Worm (Caenorhabditis elegans) whole organism, L1 larva: ENCODE measurements around the gene K11E4.6.

ENCODE experiments used
- C16A3.4 ChIP-seq: fragments of 150-350 bp; optimal IDR thresholded peaks from 2 replicates; lab custom pipeline; 2014; ENCODE audit warnings: missing biosample characterization, missing genetic modification characterization
- C34B4.2 ChIP-seq: sonication (generic microtip); optimal IDR thresholded peaks from 2 replicates; lab custom pipeline; 2017; ENCODE audit warnings: mild to moderate bottlenecking, missing genetic modification characterization, missing compliant biosample characterization
- aha-1 ChIP-seq: fragments of 150-350 bp; optimal IDR thresholded peaks from 2 replicates; lab custom pipeline; 2014; ENCODE audit warnings: missing biosample characterization, missing genetic modification characterization
- ama-1 ChIP-seq: fragments of 150-350 bp; optimal IDR thresholded peaks from 2 replicates; lab custom pipeline; 2014
- blmp-1 ChIP-seq: fragments of 150-350 bp; optimal IDR thresholded peaks from 2 replicates; lab custom pipeline; 2014; ENCODE audit warnings: missing biosample characterization, missing genetic modification characterization
- ceh-63 ChIP-seq: fragments of 200-800 bp; sonication (Bioruptor generic); optimal IDR thresholded peaks from 2 replicates; lab custom pipeline; 2018; ENCODE audit warnings: mild to moderate bottlenecking, missing genetic modification characterization, missing compliant biosample characterization
- ceh-8 ChIP-seq: fragments of 200-800 bp; sonication (Bioruptor generic); optimal IDR thresholded peaks from 2 replicates; lab custom pipeline; 2018; ENCODE audit warnings: mild to moderate bottlenecking, missing genetic modification characterization, moderate library complexity, missing compliant biosample characterization
- ces-1 ChIP-seq: fragments of 150-350 bp; optimal IDR thresholded peaks from 2 replicates; lab custom pipeline; 2014; ENCODE audit warnings: missing biosample characterization, missing genetic modification reagents, missing genetic modification characterization
- efl-1 ChIP-seq, 4 experiments: fragments of 150-350 bp; optimal IDR thresholded peaks in 3 of 4; peaks in 1 of 4; 1 replicate in 1 of 4; 2 replicates in 3 of 4; lab custom pipeline; 2014; ENCODE audit warnings: missing biosample characterization in 2 of 4, missing genetic modification characterization in 2 of 4, missing genetic modification reagents in 2 of 4
- efl-3 ChIP-seq: fragments of 200-800 bp; sonication (Bioruptor generic); optimal IDR thresholded peaks from 2 replicates; lab custom pipeline; 2018; ENCODE audit warnings: mild to moderate bottlenecking, missing genetic modification characterization, missing compliant biosample characterization
- egl-13 ChIP-seq: sonication (generic microtip); optimal IDR thresholded peaks from 2 replicates; lab custom pipeline; 2016; ENCODE audit warnings: missing genotype, missing genetic modification reagents, missing genetic modification characterization, missing compliant biosample characterization
- elt-2 ChIP-seq: sonication (generic microtip); optimal IDR thresholded peaks from 2 replicates; lab custom pipeline; 2016; ENCODE audit warnings: missing genetic modification characterization, mild to moderate bottlenecking, inconsistent platforms, missing compliant biosample characterization, missing genetic modification reagents
- ets-5 ChIP-seq: fragments of 200-800 bp; sonication (Bioruptor generic); IDR thresholded peaks from 2 replicates; pipeline ENCODE4 v1.3.6; 2022; ENCODE audit warnings: missing genetic modification characterization, missing compliant biosample characterization
- fkh-8 ChIP-seq: sonication (generic microtip); optimal IDR thresholded peaks from 2 replicates; lab custom pipeline; 2016; ENCODE audit warnings: mild to moderate bottlenecking, missing genetic modification characterization, missing compliant biosample characterization
- fos-1 ChIP-seq: fragments of 150-350 bp; optimal IDR thresholded peaks from 2 replicates; lab custom pipeline; 2014; ENCODE audit warnings: missing biosample characterization, missing genetic modification characterization
- grh-1 ChIP-seq: fragments of 200-800 bp; sonication (Bioruptor generic); IDR thresholded peaks from 2 replicates; pipeline ENCODE4 v1.3.6; 2022; ENCODE audit warnings: missing genetic modification reagents, missing genetic modification characterization, missing compliant biosample characterization
- hlh-4 ChIP-seq: sonication (generic microtip); optimal IDR thresholded peaks from 2 replicates; lab custom pipeline; 2016; ENCODE audit warnings: mild to moderate bottlenecking, missing genetic modification characterization, missing compliant biosample characterization
- irx-1 ChIP-seq: sonication (generic microtip); optimal IDR thresholded peaks from 2 replicates; lab custom pipeline; 2016; ENCODE audit warnings: missing genetic modification characterization, missing compliant biosample characterization
- jun-1 ChIP-seq: fragments of 150-350 bp; optimal IDR thresholded peaks from 2 replicates; lab custom pipeline; 2014; ENCODE audit warnings: missing biosample characterization, missing genetic modification reagents, missing genetic modification characterization
- lin-13 ChIP-seq: fragments of 150-350 bp; optimal IDR thresholded peaks from 2 replicates; lab custom pipeline; 2014; ENCODE audit warnings: missing biosample characterization, missing genetic modification reagents, missing genetic modification characterization
- lin-15B ChIP-seq: fragments of 150-350 bp; sonication (generic microtip); optimal IDR thresholded peaks from 3 replicates; lab custom pipeline; 2014; ENCODE audit warnings: missing biosample characterization, missing genetic modification characterization
- lin-35 ChIP-seq, 2 experiments: fragments of 150-350 bp; optimal IDR thresholded peaks; 2 replicates each; lab custom pipeline; 2014; ENCODE audit warnings: missing biosample characterization in 2 of 2, missing genetic modification characterization in 2 of 2, missing genetic modification reagents in 2 of 2
- mdl-1 ChIP-seq, 2 experiments: fragments of 150-350 bp; optimal IDR thresholded peaks; 2 replicates each; lab custom pipeline; 2014 to 2017; ENCODE audit warnings: missing biosample characterization in 2 of 2, missing genetic modification characterization in 2 of 2, inconsistent platforms in 1 of 2
- nhr-12 ChIP-seq: sonication (generic microtip); optimal IDR thresholded peaks from 2 replicates; lab custom pipeline; 2017; ENCODE audit warnings: missing biosample characterization, missing genetic modification characterization
- nhr-19 ChIP-seq: fragments of 200-800 bp; sonication (Bioruptor generic); conservative IDR thresholded peaks from 2 replicates; pipeline ENCODE4 v1.3.6; 2022; ENCODE audit warnings: missing genetic modification characterization, missing compliant biosample characterization
- nhr-237 ChIP-seq: fragments of 150-350 bp; optimal IDR thresholded peaks from 2 replicates; lab custom pipeline; 2014; ENCODE audit warnings: missing biosample characterization, missing genetic modification characterization
- nhr-28 ChIP-seq: fragments of 150-350 bp; optimal IDR thresholded peaks from 2 replicates; lab custom pipeline; 2014; ENCODE audit warnings: missing biosample characterization, missing genetic modification characterization
- nhr-76 ChIP-seq: sonication (generic microtip); optimal IDR thresholded peaks from 2 replicates; lab custom pipeline; 2017; ENCODE audit warnings: missing biosample characterization, missing genetic modification characterization
- nhr-77 ChIP-seq: fragments of 150-350 bp; optimal IDR thresholded peaks from 2 replicates; lab custom pipeline; 2014; ENCODE audit warnings: missing biosample characterization, missing genetic modification characterization
- nhr-84 ChIP-seq: sonication (generic microtip); optimal IDR thresholded peaks from 2 replicates; lab custom pipeline; 2017; ENCODE audit warnings: missing biosample characterization, missing genetic modification characterization
- nhr-90 ChIP-seq: sonication (generic microtip); optimal IDR thresholded peaks from 2 replicates; lab custom pipeline; 2016; ENCODE audit warnings: mild to moderate bottlenecking, missing genetic modification characterization, missing compliant biosample characterization; ENCODE audit not compliant: poor library complexity
- pag-3 ChIP-seq: sonication (generic microtip); optimal IDR thresholded peaks from 2 replicates; lab custom pipeline; 2017; ENCODE audit warnings: missing genetic modification characterization, mild to moderate bottlenecking, missing compliant biosample characterization, antibody characterized with exemption, borderline replicate concordance; ENCODE audit not compliant: insufficient read depth
- pax-3 ChIP-seq: fragments of 200-800 bp; sonication (Bioruptor generic); optimal IDR thresholded peaks from 2 replicates; lab custom pipeline; 2018; ENCODE audit warnings: mild to moderate bottlenecking, missing genetic modification characterization, moderate library complexity, missing compliant biosample characterization
- rnt-1 ChIP-seq: sonication (generic microtip); optimal IDR thresholded peaks from 2 replicates; lab custom pipeline; 2016; ENCODE audit warnings: mild to moderate bottlenecking, missing genetic modification characterization, moderate library complexity, missing compliant biosample characterization
- sptf-1 ChIP-seq: fragments of 150-350 bp; optimal IDR thresholded peaks from 2 replicates; lab custom pipeline; 2014; ENCODE audit warnings: missing biosample characterization, missing genetic modification characterization
- sup-37 ChIP-seq: fragments of 200-800 bp; sonication (Bioruptor generic); optimal IDR thresholded peaks from 2 replicates; lab custom pipeline; 2018; ENCODE audit warnings: mild to moderate bottlenecking, missing genetic modification characterization, missing compliant biosample characterization
- swsn-7 ChIP-seq: sonication (generic microtip); optimal IDR thresholded peaks from 2 replicates; lab custom pipeline; 2016; ENCODE audit warnings: missing genetic modification characterization, missing compliant biosample characterization
- tlp-1 ChIP-seq: fragments of 150-350 bp; optimal IDR thresholded peaks from 2 replicates; lab custom pipeline; 2014; ENCODE audit warnings: missing biosample characterization, missing genetic modification characterization
- unc-62 ChIP-seq: fragments of 150-350 bp; optimal IDR thresholded peaks from 2 replicates; lab custom pipeline; 2014; ENCODE audit warnings: missing biosample characterization, missing genetic modification reagents, missing genetic modification characterization
- unc-86 ChIP-seq: sonication (generic microtip); optimal IDR thresholded peaks from 2 replicates; lab custom pipeline; 2016; ENCODE audit warnings: missing genetic modification characterization, missing compliant biosample characterization
- unc-98 ChIP-seq: fragments of 200-800 bp; sonication (Bioruptor generic); IDR thresholded peaks from 2 replicates; pipeline ENCODE4 v1.3.6; 2022; ENCODE audit warnings: missing genetic modification characterization, missing compliant biosample characterization
- xbp-1 ChIP-seq: sonication (generic microtip); optimal IDR thresholded peaks from 2 replicates; lab custom pipeline; 2016; ENCODE audit warnings: missing genetic modification characterization, missing compliant biosample characterization
- zag-1 ChIP-seq: fragments of 150-350 bp; optimal IDR thresholded peaks from 2 replicates; lab custom pipeline; 2014; ENCODE audit warnings: missing biosample characterization, missing genetic modification characterization
- zip-4 ChIP-seq: fragments of 200-800 bp; sonication (Bioruptor generic); optimal IDR thresholded peaks from 2 replicates; lab custom pipeline; 2018; ENCODE audit warnings: mild to moderate bottlenecking, missing genetic modification characterization, moderate library complexity, missing compliant biosample characterization
- ztf-11 ChIP-seq, 2 experiments: sonication (generic microtip); optimal IDR thresholded peaks; 2 replicates each; lab custom pipeline; 2016 to 2017; ENCODE audit warnings: missing genetic modification characterization in 2 of 2, missing biosample characterization in 1 of 2, missing compliant biosample characterization in 1 of 2

The K11E4.6 gene

ce11 chrX:13675444-13675843 is 49.0 kb upstream of the K11E4.6 start (continued):
- TF ChIP-seq ceh-8 (GFP tag; lab: Kevin White, UChicago): no peak
- no peak for TF ChIP-seq unc-62 (GFP tag; lab: Kevin White, UChicago)
- no peak for TF ChIP-seq xbp-1 (tag; lab: Kevin White, UChicago)
- no peak for TF ChIP-seq zip-4 (GFP tag; lab: Kevin White, UChicago)
- TF ChIP-seq lin-13 (GFP tag; lab: Kevin White, UChicago): no peak

- peak; percentile 21 for TF ChIP-seq blmp-1 (tag; lab: Kevin White, UChicago)
- TF ChIP-seq efl-3 (GFP tag; lab: Kevin White, UChicago): no peak
Measured at ce11 chrX:13676892-13677291, 47.6 kb upstream of the K11E4.6 start, which contains the start of gene gck-4. TSS of gene gck-4 (plus strand) at chrX:13677192.

- no peak for TF ChIP-seq nhr-28 (tag; lab: Kevin White, UChicago)
- no peak for TF ChIP-seq nhr-19 (GFP tag; lab: Robert Waterston, UW)
- no peak for TF ChIP-seq sptf-1 (tag; lab: Kevin White, UChicago)
- TF ChIP-seq efl-1 (optimal IDR thresholded peaks at IDR 0.05; lab: Kevin White, UChicago): no peak
- no peak for TF ChIP-seq efl-1 (GFP tag; optimal IDR thresholded peaks at IDR 0.05 in 1 of 2; lab: Kevin White, UChicago)
- peak; percentile 50 for TF ChIP-seq elt-2 (tag; lab: Kevin White, UChicago)
- no peak for TF ChIP-seq nhr-76
- TF ChIP-seq mdl-1 (tag; optimal IDR thresholded peaks at IDR 0.05; lab: Kevin White, UChicago): no peak
- peak in 1 of 2 experiments; percentile 15 for TF ChIP-seq lin-35 (GFP tag; optimal IDR thresholded peaks at IDR 0.05; lab: Kevin White, UChicago)
- TF ChIP-seq, all 84 proteins: peak for 2
Measured at ce11 chrX:13685725-13686124, 38.7 kb upstream of the K11E4.6 start.

ce11 chrX:13687111-13687512 is 37.4 kb upstream of the K11E4.6 start:
- TF ChIP-seq nhr-76: no peak
- peak; percentile 37 for TF ChIP-seq unc-86 (tag; lab: Kevin White, UChicago)
- TF ChIP-seq C34B4.2 (tag; lab: Kevin White, UChicago): no peak
- TF ChIP-seq ceh-8 (GFP tag; lab: Kevin White, UChicago): no peak
- TF ChIP-seq unc-62 (GFP tag; lab: Kevin White, UChicago): no peak
- TF ChIP-seq fkh-8 (tag; lab: Kevin White, UChicago): peak; percentile 30
- no peak for TF ChIP-seq pag-3 (tag; lab: Kevin White, UChicago)
- no peak for TF ChIP-seq nhr-84 (tag; lab: Kevin White, UChicago)
- TF ChIP-seq nhr-90 (tag; lab: Kevin White, UChicago): no peak
- no peak for TF ChIP-seq irx-1 (tag; lab: Kevin White, UChicago)
- TF ChIP-seq ama-1 (lab: Kevin White, UChicago): no peak
- TF ChIP-seq elt-2 (tag; lab: Kevin White, UChicago): no peak
- peak in 1 of 2 experiments; percentile 37 for TF ChIP-seq efl-1 (optimal IDR thresholded peaks at IDR 0.05; lab: Kevin White, UChicago)
- no peak for TF ChIP-seq efl-1 (GFP tag; optimal IDR thresholded peaks at IDR 0.05 in 1 of 2; lab: Kevin White, UChicago)
- no peak for TF ChIP-seq nhr-77 (tag; lab: Kevin White, UChicago)
- TF ChIP-seq unc-98 (GFP tag; lab: Robert Waterston, UW): no peak
- TF ChIP-seq egl-13 (tag; lab: Kevin White, UChicago): no peak
- no peak for TF ChIP-seq zag-1
- TF ChIP-seq grh-1: no peak
- TF ChIP-seq sup-37 (GFP tag; lab: Kevin White, UChicago): no peak
- peak in 1 of 2 experiments; percentile 49 for TF ChIP-seq ztf-11 (tag; optimal IDR thresholded peaks at IDR 0.05; lab: Kevin White, UChicago)
- TF ChIP-seq aha-1 (tag; lab: Kevin White, UChicago): no peak
- peak; percentile 68 for TF ChIP-seq rnt-1 (tag; lab: Kevin White, UChicago)
- no peak for TF ChIP-seq ces-1 (GFP tag; lab: Kevin White, UChicago)
- TF ChIP-seq pax-3 (tag; lab: Kevin White, UChicago): no peak
- no peak for TF ChIP-seq fos-1
- no peak for TF ChIP-seq nhr-237 (tag; lab: Kevin White, UChicago)
- TF ChIP-seq C16A3.4 (tag; lab: Kevin White, UChicago): no peak
- no peak for TF ChIP-seq ceh-63 (GFP tag; lab: Kevin White, UChicago)
- no peak for TF ChIP-seq tlp-1 (tag; lab: Kevin White, UChicago)
- peak; percentile 44 for TF ChIP-seq blmp-1 (tag; lab: Kevin White, UChicago)
- no peak for TF ChIP-seq lin-15B (tag; lab: Kevin White, UChicago)
- TF ChIP-seq swsn-7: peak; percentile 55
- no peak for TF ChIP-seq nhr-12 (tag; lab: Kevin White, UChicago)
- peak; percentile 8 for TF ChIP-seq xbp-1 (tag; lab: Kevin White, UChicago)
- TF ChIP-seq hlh-4: no peak
- peak; percentile 5 for TF ChIP-seq jun-1 (tag; lab: Kevin White, UChicago)
- TF ChIP-seq ets-5 (GFP tag; lab: Robert Waterston, UW): no peak
